Fruit fly (Drosophila melanogaster): Measurements from ENCODE around the gene COX7B.
A peak's percentile ranks its signal among the peaks of the same experiment; 100 is the strongest.

The COX7B gene

DNA sequence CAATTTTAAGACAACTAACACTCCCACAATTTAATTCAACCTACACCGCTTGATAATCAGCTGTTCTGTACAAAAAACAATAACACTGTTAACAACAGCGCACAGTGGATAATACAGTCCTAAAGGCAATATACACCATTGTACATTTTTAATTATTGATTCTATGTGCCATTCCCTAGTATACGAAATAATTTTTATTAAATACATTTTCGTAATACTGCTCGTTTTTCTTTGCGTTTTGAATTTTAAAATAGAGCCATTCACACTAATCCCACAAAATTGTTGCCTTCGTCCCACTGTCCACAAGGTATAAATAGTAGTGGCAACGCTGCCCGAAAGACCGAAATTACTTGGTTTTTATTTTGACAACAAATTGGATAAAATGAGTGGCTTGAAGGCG is 8.3 kb downstream of the COX7B start, which contains the start of the genes Coq4 and CG32176 (continued):
- peak; percentile 97 for TF ChIP-seq Sox15 (GFP tag; optimal IDR thresholded peaks at IDR 0.05)
- TF ChIP-seq Gug (GFP tag; IDR thresholded peaks at IDR 0.05): peak; percentile 96
- TF ChIP-seq Lpt (GFP tag; optimal IDR thresholded peaks at IDR 0.05): peak; percentile 96
- TF ChIP-seq CG16779 (tag; optimal IDR thresholded peaks at IDR 0.05): peak; percentile 83
- TF ChIP-seq Eip78C (GFP tag): peak; percentile 99
- TF ChIP-seq Sox14 (GFP tag; optimal IDR thresholded peaks at IDR 0.05): peak; percentile 98
- TF ChIP-seq CG6808 (GFP tag; optimal IDR thresholded peaks at IDR 0.05): peak; percentile 86
- TF ChIP-seq acj6 (GFP tag; optimal IDR thresholded peaks at IDR 0.05): peak; percentile 98

dm6 chr3L:17436331-17436730 is 11.1 kb downstream of the COX7B start, which contains the start of gene CG12229:
TSS of gene CG12229 (minus strand) at chr3L:17436431.
- TF ChIP-seq Lpt (GFP tag; optimal IDR thresholded peaks at IDR 0.05) (no peak), CG8319 (GFP tag; optimal IDR thresholded peaks at IDR 0.05) (no peak), cyc (GFP tag; optimal IDR thresholded peaks at IDR 0.05) (no peak), CG11762 (GFP tag; optimal IDR thresholded peaks at IDR 0.05; ENCODE audit: insufficient read depth) (no peak), CG16779 (tag; optimal IDR thresholded peaks at IDR 0.05) (no peak), Sox15 (GFP tag; optimal IDR thresholded peaks at IDR 0.05) (no peak), dac (GFP tag; optimal IDR thresholded peaks at IDR 0.05) (no peak), Sox14 (GFP tag; optimal IDR thresholded peaks at IDR 0.05) (no peak), Hr4 (GFP tag; optimal IDR thresholded peaks at IDR 0.05) (no peak), Blimp-1 (GFP tag; optimal IDR thresholded peaks at IDR 0.05) (no peak), CG6276 (GFP tag; optimal IDR thresholded peaks at IDR 0.05) (no peak), CG15336 (GFP tag; IDR thresholded peaks at IDR 0.05) (no peak), CG3919 (GFP tag; optimal IDR thresholded peaks at IDR 0.05) (no peak), Hr38 (GFP tag; optimal IDR thresholded peaks at IDR 0.05) (no peak)

DNA sequence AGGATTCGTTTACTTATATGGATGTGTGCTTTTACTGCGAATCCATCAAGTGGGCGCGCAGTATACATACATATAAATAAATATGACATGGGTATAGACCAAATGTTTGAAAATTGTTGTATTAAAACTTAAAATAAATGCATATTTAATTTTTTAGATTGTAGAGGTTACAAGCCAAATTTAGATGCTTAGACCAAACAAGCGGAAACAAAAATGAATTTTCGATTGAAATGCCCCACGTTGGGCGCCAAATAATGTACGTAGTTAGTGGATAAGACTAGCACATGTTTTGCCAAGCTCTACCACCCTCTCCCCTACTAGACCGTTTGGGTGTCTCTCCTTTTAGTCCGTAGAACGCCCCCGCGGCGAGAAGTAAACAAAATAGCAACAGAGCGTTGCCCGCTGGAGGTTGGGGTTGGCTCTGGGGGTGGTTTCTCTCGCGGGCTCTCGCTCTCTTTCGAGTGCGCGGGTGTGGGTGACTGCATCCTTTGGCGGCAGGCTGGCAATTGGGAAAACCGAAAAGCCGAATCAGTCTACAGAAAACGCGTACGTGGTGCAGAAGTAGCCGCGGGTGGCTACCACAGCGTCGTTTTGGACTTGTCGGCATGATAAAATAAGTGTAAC is 13.7 kb downstream of the COX7B start, which contains the start of gene CG18265:
Gene CG18265 (plus strand): TSS at position 530 of the 624 bp plus-strand sequence.
- TF ChIP-seq CG15336 (GFP tag; IDR thresholded peaks at IDR 0.05) (no peak), CG7368 (GFP tag; optimal IDR thresholded peaks at IDR 0.05) (peak; percentile 4)

DNA sequence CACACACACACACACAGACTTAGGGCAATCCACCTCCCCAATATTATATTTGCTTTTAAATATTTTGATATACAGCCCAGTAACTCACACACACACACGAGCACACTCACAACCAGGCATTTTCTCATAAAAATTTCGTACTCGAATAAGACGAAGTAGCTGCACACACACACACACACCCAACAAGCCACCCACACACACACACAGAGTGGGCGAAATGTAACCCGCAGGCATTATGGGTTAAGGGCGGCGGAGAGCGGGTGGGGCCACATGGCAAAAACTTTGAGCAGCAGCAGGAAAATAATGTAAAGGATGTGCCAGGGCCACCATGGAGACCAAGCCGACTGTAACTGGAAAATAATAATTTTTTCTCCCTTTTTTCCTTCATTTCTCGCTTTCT is 16.3 kb downstream of the COX7B start:
- no peak for TF ChIP-seq CG31627 (GFP tag; optimal IDR thresholded peaks at IDR 0.05)
- no peak for TF ChIP-seq Sox14 (GFP tag; optimal IDR thresholded peaks at IDR 0.05)
- TF ChIP-seq ss (GFP tag; optimal IDR thresholded peaks at IDR 0.05): no peak
- no peak for TF ChIP-seq topi (GFP tag; optimal IDR thresholded peaks at IDR 0.05)
- TF ChIP-seq CG6276 (GFP tag; optimal IDR thresholded peaks at IDR 0.05): no peak
- TF ChIP-seq salr (GFP tag; optimal IDR thresholded peaks at IDR 0.05): no peak
- no peak for TF ChIP-seq CG8632 (GFP tag; optimal IDR thresholded peaks at IDR 0.05)
- no peak for TF ChIP-seq Ets96B (tag; optimal IDR thresholded peaks at IDR 0.05)
- no peak for TF ChIP-seq CG34406 (GFP tag; optimal IDR thresholded peaks at IDR 0.05)
- TF ChIP-seq acj6 (GFP tag; optimal IDR thresholded peaks at IDR 0.05): no peak
- no peak for TF ChIP-seq CG15336 (GFP tag; IDR thresholded peaks at IDR 0.05)

dm6 chr3L:17444569-17444968 is 19.3 kb downstream of the COX7B start:
- TF ChIP-seq CG32006 (GFP tag; optimal IDR thresholded peaks at IDR 0.05) (no peak), Eip93F (GFP tag; optimal IDR thresholded peaks at IDR 0.05) (no peak), CG1621 (tag; optimal IDR thresholded peaks at IDR 0.05) (no peak), spab (GFP tag; optimal IDR thresholded peaks at IDR 0.05) (no peak), Blimp-1 (GFP tag; optimal IDR thresholded peaks at IDR 0.05) (no peak), Gug (GFP tag; IDR thresholded peaks at IDR 0.05) (no peak), CG10631 (GFP tag; optimal IDR thresholded peaks at IDR 0.05) (no peak), CG6163 (GFP tag; IDR thresholded peaks at IDR 0.05) (no peak), CG11762 (GFP tag; optimal IDR thresholded peaks at IDR 0.05; ENCODE audit: insufficient read depth) (no peak), OdsH (GFP tag; optimal IDR thresholded peaks at IDR 0.05) (no peak), fd59A (GFP tag; optimal IDR thresholded peaks at IDR 0.05) (no peak), Sox102F (GFP tag; optimal IDR thresholded peaks at IDR 0.05) (no peak)

Data from whole organism, prepupa.